Worm (Caenorhabditis elegans): ENCODE results near the gene C25G6.3.

- no peak for TF ChIP-seq skn-1 (tag; optimal IDR thresholded peaks at IDR 0.05)
- no peak for TF ChIP-seq pha-4 (tag; optimal IDR thresholded peaks at IDR 0.05)
- TF ChIP-seq R02D3.7 (tag; optimal IDR thresholded peaks at IDR 0.05): no peak
- TF ChIP-seq ztf-11 (tag; optimal IDR thresholded peaks at IDR 0.05): no peak
- TF ChIP-seq nhr-23 (tag; optimal IDR thresholded peaks at IDR 0.05): no peak
- TF ChIP-seq daf-12 (tag; optimal IDR thresholded peaks at IDR 0.05): no peak
- TF ChIP-seq ama-1 (optimal IDR thresholded peaks at IDR 0.05): no peak
- TF ChIP-seq nhr-76 (tag; optimal IDR thresholded peaks at IDR 0.05): no peak
- TF ChIP-seq zag-1 (tag; optimal IDR thresholded peaks at IDR 0.05): no peak
- TF ChIP-seq snpc-4 (tag; optimal IDR thresholded peaks at IDR 0.05): no peak
- TF ChIP-seq ceh-9 (tag; optimal IDR thresholded peaks at IDR 0.05): no peak
- no peak for TF ChIP-seq nhr-77 (tag; optimal IDR thresholded peaks at IDR 0.05)
Observed at ce11 chrX:1183985-1184384, 54.7 kb downstream of the C25G6.3 start.

Data from whole organism, L3 larva.